Worm (Caenorhabditis elegans) whole organism, mixed stage, embryonic: ENCODE measurements around the gene shw-3.

Experiments used
- blmp-1 ChIP-seq: fragments of 150-350 bp; optimal IDR thresholded peaks from 2 replicates; lab custom pipeline; 2014; ENCODE audit warnings: missing biosample characterization, missing genetic modification characterization
- ceh-83 ChIP-seq: fragments of 200-800 bp; sonication (Bioruptor generic); optimal IDR thresholded peaks from 2 replicates; lab custom pipeline; 2018; ENCODE audit warnings: mild to moderate bottlenecking, missing genetic modification characterization, missing compliant biosample characterization
- ces-1 ChIP-seq: fragments of 150-350 bp; optimal IDR thresholded peaks from 2 replicates; lab custom pipeline; 2014; ENCODE audit warnings: missing biosample characterization, missing genetic modification reagents, missing genetic modification characterization
- elt-1 ChIP-seq: sonication (generic microtip); optimal IDR thresholded peaks from 2 replicates; lab custom pipeline; 2017; ENCODE audit warnings: missing genetic modification characterization, mild to moderate bottlenecking, missing compliant biosample characterization, antibody characterized with exemption, moderate library complexity, borderline replicate concordance; ENCODE audit not compliant: insufficient read depth
- mls-2 ChIP-seq: sonication (generic microtip); optimal IDR thresholded peaks from 2 replicates; lab custom pipeline; 2016; ENCODE audit warnings: mild to moderate bottlenecking, missing genetic modification characterization, moderate library complexity, missing compliant biosample characterization
- pha-4 ChIP-seq: fragments of 150-350 bp; optimal IDR thresholded peaks from 2 replicates; lab custom pipeline; 2018; ENCODE audit warnings: missing biosample characterization, missing genetic modification reagents, missing genetic modification characterization
- sptf-1 ChIP-seq: sonication (generic microtip); optimal IDR thresholded peaks from 2 replicates; lab custom pipeline; 2017; ENCODE audit warnings: mild to moderate bottlenecking, missing genetic modification characterization, moderate library complexity, missing compliant biosample characterization
- unc-62 ChIP-seq: fragments of 150-350 bp; optimal IDR thresholded peaks from 2 replicates; lab custom pipeline; 2014; ENCODE audit warnings: missing biosample characterization, missing genetic modification reagents, missing genetic modification characterization
- ztf-11 ChIP-seq: fragments of 150-350 bp; optimal IDR thresholded peaks from 2 replicates; lab custom pipeline; 2014; ENCODE audit warnings: missing biosample characterization, missing genetic modification characterization

DNA sequence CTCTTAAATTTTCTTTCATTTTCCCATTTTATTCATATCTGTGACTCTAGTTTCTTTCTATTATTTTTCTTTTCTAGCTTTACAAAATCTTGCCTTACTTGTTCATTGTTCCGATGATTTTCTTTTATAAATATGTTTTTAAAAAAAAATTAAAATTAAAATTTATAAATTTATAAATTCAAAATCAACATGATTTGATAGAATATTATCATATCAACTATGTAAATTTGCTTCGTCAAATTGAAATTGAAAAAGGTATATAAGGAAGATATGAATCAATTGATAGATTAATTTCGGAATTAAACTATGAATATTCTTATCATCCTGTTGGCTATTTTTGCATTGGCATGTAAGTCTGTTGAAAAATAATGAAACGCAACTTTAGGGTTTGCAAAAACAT lies 46.3 kb upstream of the shw-3 start, which contains the start of gene W07G4.1:
- TF ChIP-seq ceh-83, result no peak
- no peak for TF ChIP-seq sptf-1 (tag; lab: Kevin White, UChicago)
- no peak for TF ChIP-seq mls-2 (tag; lab: Kevin White, UChicago)
- TF ChIP-seq ztf-11 (tag; lab: Kevin White, UChicago), result no peak
- no peak for TF ChIP-seq blmp-1 (tag; lab: Kevin White, UChicago)
- TF ChIP-seq unc-62, result no peak
- TF ChIP-seq pha-4 (tag; lab: Kevin White, UChicago), result no peak
- no peak for TF ChIP-seq elt-1 (tag; lab: Kevin White, UChicago)
- no peak for TF ChIP-seq ces-1 (GFP tag; lab: Kevin White, UChicago)
